Worm (Caenorhabditis elegans): ENCODE measurements around the gene T02D1.8.

- no peak for TF ChIP-seq B0310.2 (tag; optimal IDR thresholded peaks at IDR 0.05)
- TF ChIP-seq sea-1 (GFP tag; conservative IDR thresholded peaks at IDR 0.05), result no peak
- TF ChIP-seq flt-1 (GFP tag; IDR thresholded peaks at IDR 0.05), result no peak
- no peak for TF ChIP-seq ets-7 (tag; optimal IDR thresholded peaks at IDR 0.05)
- no peak for TF ChIP-seq ama-1 (optimal IDR thresholded peaks at IDR 0.05)
- no peak for TF ChIP-seq aly-1 (tag; optimal IDR thresholded peaks at IDR 0.05)
- no peak for TF ChIP-seq F13C5.2 (tag; optimal IDR thresholded peaks at IDR 0.05)
- TF ChIP-seq tbx-11 (GFP tag; IDR thresholded peaks at IDR 0.05), result no peak
- no peak for TF ChIP-seq ceh-36 (tag; optimal IDR thresholded peaks at IDR 0.05)
These were observed 44.0 kb upstream of the T02D1.8 start, which contains the start of gene lact-6 for ce11 chrIV:17431287-17431686.

Data from whole organism, early embryonic.